Fruit fly (Drosophila melanogaster): Measurements from ENCODE around the gene cindr.

DNA sequence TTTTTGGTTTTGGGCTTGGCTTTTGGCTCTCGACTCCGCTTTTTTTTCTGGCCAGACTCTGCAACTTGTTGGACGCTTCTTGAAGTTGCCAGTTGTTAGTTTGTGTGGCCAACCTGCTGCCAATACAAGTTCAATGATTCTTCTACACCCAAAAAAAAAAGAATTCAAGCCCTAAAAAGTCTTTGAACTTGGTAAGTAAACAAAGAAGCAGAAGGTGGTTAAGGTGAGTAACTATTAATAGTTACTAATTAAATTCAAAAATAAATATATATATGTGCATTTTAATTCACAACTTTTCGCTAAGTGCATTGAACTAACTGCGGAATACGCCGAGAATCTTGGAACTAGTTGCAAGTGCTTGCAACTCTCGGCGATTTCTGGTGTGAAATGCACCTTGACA lies 24.7 kb downstream of the cindr start:
- no peak for TF ChIP-seq CG8478 (optimal IDR thresholded peaks at IDR 0.05)
- no peak for TF ChIP-seq CTCF (optimal IDR thresholded peaks at IDR 0.05)
